Fruit fly (Drosophila melanogaster) whole organism, pupa: Measurements from ENCODE around the gene Orc5.

ENCODE experiments used
- CG10348 ChIP-seq: fragments of 200-800 bp; sonication (Bioruptor generic); IDR thresholded peaks from 2 replicates; pipeline ENCODE4 v1.3.6; 2022; ENCODE audit warnings: missing biosample characterization, missing genetic modification characterization
- CG12605 ChIP-seq: fragments of 200-800 bp; sonication (Bioruptor generic); IDR thresholded peaks from 2 replicates; pipeline ENCODE4 v1.3.6; 2022; ENCODE audit warnings: missing biosample characterization, missing genetic modification characterization
- CG13204 ChIP-seq: fragments of 200-800 bp; sonication (Bioruptor generic); optimal IDR thresholded peaks from 2 replicates; lab custom pipeline; 2018; ENCODE audit warnings: missing biosample characterization, mild to moderate bottlenecking, missing genetic modification characterization, moderate library complexity
- CG14655 ChIP-seq: fragments of 200-800 bp; sonication (Bioruptor generic); optimal IDR thresholded peaks from 3 replicates; lab custom pipeline; 2017; ENCODE audit warnings: mild to moderate bottlenecking, missing biosample characterization, missing genetic modification reagents, missing genetic modification characterization
- CG15710 ChIP-seq: fragments of 200-800 bp; sonication (Bioruptor generic); optimal IDR thresholded peaks from 2 replicates; lab custom pipeline; 2018; ENCODE audit warnings: missing biosample characterization, mild to moderate bottlenecking, missing genetic modification characterization, moderate library complexity
- CG17806 ChIP-seq: fragments of 200-800 bp; sonication (Bioruptor generic); optimal IDR thresholded peaks from 2 replicates; lab custom pipeline; 2018; ENCODE audit warnings: missing biosample characterization, mild to moderate bottlenecking, missing genetic modification characterization, moderate library complexity
- CG32121 ChIP-seq: fragments of 200-800 bp; sonication (Bioruptor generic); IDR thresholded peaks from 2 replicates; pipeline ENCODE4 v1.3.6; 2022; ENCODE audit warnings: missing biosample characterization, missing genetic modification characterization
- CG34367 ChIP-seq: fragments of 200-800 bp; sonication (Bioruptor generic); optimal IDR thresholded peaks from 2 replicates; lab custom pipeline; 2018; ENCODE audit warnings: missing biosample characterization, mild to moderate bottlenecking, missing genetic modification characterization
- CG4496 ChIP-seq: fragments of 200-800 bp; sonication (Bioruptor generic); IDR thresholded peaks from 3 replicates; pipeline ENCODE4 v1.3.6; 2022; ENCODE audit warnings: missing biosample characterization, missing genetic modification characterization
- CG8159 ChIP-seq: fragments of 200-800 bp; sonication (Bioruptor generic); optimal IDR thresholded peaks from 3 replicates; lab custom pipeline; 2018; ENCODE audit warnings: missing biosample characterization, mild to moderate bottlenecking, missing genetic modification characterization, moderate library complexity
- CG8301 ChIP-seq: fragments of 200-800 bp; sonication (Bioruptor generic); optimal IDR thresholded peaks from 2 replicates; lab custom pipeline; 2018; ENCODE audit warnings: missing biosample characterization, mild to moderate bottlenecking, missing genetic modification characterization
- CG9948 ChIP-seq: fragments of 200-800 bp; sonication (Bioruptor generic); optimal IDR thresholded peaks from 2 replicates; lab custom pipeline; 2018; ENCODE audit warnings: missing biosample characterization, mild to moderate bottlenecking, missing genetic modification characterization, moderate library complexity
- D1 ChIP-seq: fragments of 200-800 bp; sonication (Bioruptor generic); optimal IDR thresholded peaks from 2 replicates; lab custom pipeline; 2018; ENCODE audit warnings: missing biosample characterization, mild to moderate bottlenecking, missing genetic modification characterization, moderate library complexity
- EcR ChIP-seq: fragments of 200-800 bp; sonication (Bioruptor generic); optimal IDR thresholded peaks from 3 replicates; lab custom pipeline; 2019; ENCODE audit warnings: missing biosample characterization, missing genetic modification characterization, mild to moderate bottlenecking, moderate library complexity, missing genetic modification reagents
- Ets98B ChIP-seq: fragments of 200-800 bp; sonication (Bioruptor generic); IDR thresholded peaks from 2 replicates; pipeline ENCODE4 v1.3.6; 2022; ENCODE audit warnings: missing biosample characterization, missing genetic modification characterization
- Pif1A ChIP-seq: fragments of 200-800 bp; sonication (Bioruptor generic); optimal IDR thresholded peaks from 3 replicates; lab custom pipeline; 2016; ENCODE audit warnings: missing biosample characterization, missing genetic modification characterization
- Pif1B ChIP-seq: fragments of 200-800 bp; sonication (Bioruptor generic); optimal IDR thresholded peaks from 3 replicates; lab custom pipeline; 2016; ENCODE audit warnings: missing biosample characterization, missing genetic modification characterization
- Snoo ChIP-seq: fragments of 200-800 bp; sonication (Bioruptor generic); optimal IDR thresholded peaks from 3 replicates; lab custom pipeline; 2017; ENCODE audit warnings: missing biosample characterization, mild to moderate bottlenecking, missing genetic modification characterization, inconsistent platforms
- fd96Ca ChIP-seq: fragments of 200-800 bp; sonication (Bioruptor generic); IDR thresholded peaks from 3 replicates; pipeline ENCODE4 v1.3.6; 2022; ENCODE audit warnings: missing biosample characterization, missing genetic modification characterization
- gl ChIP-seq: fragments of 200-800 bp; sonication (Bioruptor generic); optimal IDR thresholded peaks from 2 replicates; lab custom pipeline; 2018; ENCODE audit warnings: missing biosample characterization, mild to moderate bottlenecking, missing genetic modification characterization
- rn ChIP-seq: fragments of 200-800 bp; sonication (Bioruptor generic); IDR thresholded peaks from 2 replicates; pipeline ENCODE4 v1.3.6; 2022; ENCODE audit warnings: missing biosample characterization, missing genetic modification characterization

The Orc5 gene

DNA sequence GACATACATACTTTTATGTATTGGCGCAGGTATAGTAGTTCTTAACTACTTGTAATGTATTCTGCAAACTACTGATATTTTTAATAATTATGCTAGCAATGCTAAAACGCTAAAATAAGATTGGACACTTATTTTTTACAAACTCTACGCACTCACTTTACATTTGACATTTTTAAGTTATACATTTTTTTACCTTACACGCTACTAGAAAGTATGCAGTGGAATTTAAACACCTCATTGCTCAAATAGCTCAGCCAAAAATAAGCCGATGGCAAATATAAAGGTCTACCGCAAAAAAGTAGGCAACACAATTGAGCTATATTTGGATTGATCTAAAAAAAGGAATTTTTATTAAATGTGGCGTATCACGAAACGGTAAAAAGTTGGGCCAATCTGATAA, 12.4 kb downstream of the Orc5 start:
- TF ChIP-seq CG4496 (GFP tag; lab: Robert Waterston, UW) (no peak; the same call in 2 of the 3 replicates), EcR (GFP tag; lab: Kevin White, UChicago) (no peak), CG34367 (no peak), D1 (peak; percentile 29)

- TF ChIP-seq CG4496 (GFP tag; lab: Robert Waterston, UW) (no peak), CG12605 (GFP tag; lab: Robert Waterston, UW) (no peak), CG8159 (tag; lab: Kevin White, UChicago) (no peak), CG9948 (tag; lab: Kevin White, UChicago) (no peak), gl (tag; lab: Kevin White, UChicago) (no peak), CG15710 (tag; lab: Kevin White, UChicago) (no peak), Snoo (tag; lab: Kevin White, UChicago) (no peak), CG32121 (no peak), CG10348 (no peak), Pif1A (no peak), fd96Ca (no peak), Pif1B (GFP tag; lab: Kevin White, UChicago) (no peak), EcR (GFP tag; lab: Kevin White, UChicago) (no peak), CG13204 (GFP tag; lab: Kevin White, UChicago) (no peak), CG17806 (tag; lab: Kevin White, UChicago) (no peak), Ets98B (no peak), CG8301 (tag; lab: Kevin White, UChicago) (no peak), CG34367 (no peak), D1 (no peak), rn (GFP tag; lab: Robert Waterston, UW) (no peak)
These were observed 12.9 kb downstream of the Orc5 start for dm6 chr2L:13842572-13842971.

DNA sequence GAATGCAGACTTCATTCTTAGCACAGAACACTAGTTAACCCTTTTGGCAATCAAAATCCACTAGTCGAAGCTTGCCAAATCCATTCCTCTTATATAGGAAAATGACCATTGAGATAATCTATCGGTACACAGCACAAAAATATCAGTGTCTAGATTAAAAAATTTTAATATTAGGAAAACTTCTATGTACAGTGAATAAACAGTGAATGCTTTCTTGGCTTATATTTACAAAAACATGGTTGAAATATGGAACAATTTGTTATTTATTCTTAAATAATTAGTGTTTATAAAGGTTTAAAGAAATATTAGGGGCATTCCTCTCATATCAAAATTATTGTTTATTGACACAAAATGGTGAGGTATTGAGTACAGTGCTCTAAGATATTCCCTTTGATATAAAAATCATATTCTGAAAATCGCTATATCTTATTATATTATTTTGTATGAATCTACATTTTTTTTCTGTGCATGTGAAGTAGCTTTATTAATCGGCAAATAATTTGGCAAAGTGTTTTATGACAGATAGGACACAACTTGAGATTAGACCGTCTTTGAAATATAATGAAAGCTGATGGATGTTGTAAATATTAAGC, 14.2 kb downstream of the Orc5 start, which contains the start of gene CG33306:
Gene CG33306 (minus strand): TSS at position 51 of the 593 bp plus-strand sequence.
- TF ChIP-seq CG14655 (GFP tag; lab: Kevin White, UChicago) (no peak), Pif1B (GFP tag; lab: Kevin White, UChicago) (no peak), CG17806 (tag; lab: Kevin White, UChicago) (no peak), CG32121 (no peak), CG15710 (tag; lab: Kevin White, UChicago) (no peak), CG4496 (GFP tag; lab: Robert Waterston, UW) (no peak)

DNA sequence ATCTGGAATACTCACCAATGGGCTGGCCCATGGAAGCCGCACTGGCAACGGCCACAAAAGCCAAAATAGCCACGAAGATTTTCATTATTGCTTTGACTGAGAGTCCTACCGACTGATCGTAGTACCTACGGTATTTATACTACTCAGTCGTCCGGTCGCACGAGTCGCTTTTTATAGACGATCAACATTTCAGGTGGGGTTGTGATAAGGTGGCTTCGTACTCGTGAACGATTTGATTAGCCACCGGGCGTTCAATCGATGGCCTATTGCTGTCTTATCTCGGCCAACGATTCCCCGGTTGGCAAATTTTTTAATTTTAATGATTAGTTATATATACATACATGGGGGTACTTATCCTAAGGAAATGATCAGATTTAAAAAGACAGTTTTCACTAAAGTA, 15.5 kb downstream of the Orc5 start, which contains the start of gene CG8997:
Gene CG8997 (minus strand): TSS at position 148 of the 400 bp plus-strand sequence.
- TF ChIP-seq D1 (no peak), CG8301 (tag; lab: Kevin White, UChicago) (no peak), CG32121 (no peak), gl (tag; lab: Kevin White, UChicago) (no peak), CG14655 (GFP tag; lab: Kevin White, UChicago) (no peak), fd96Ca (no peak), CG8159 (tag; lab: Kevin White, UChicago) (no peak), CG15710 (tag; lab: Kevin White, UChicago) (no peak), Ets98B (no peak), CG17806 (tag; lab: Kevin White, UChicago) (no peak), CG12605 (GFP tag; lab: Robert Waterston, UW) (no peak), CG34367 (no peak), CG9948 (tag; lab: Kevin White, UChicago) (no peak)

dm6 chr2L:13846239-13846802, 16.7 kb downstream of the Orc5 start, which contains the start of gene CG7916:
TSS of gene CG7916 (plus strand) at chr2L:13846752.
- TF ChIP-seq D1 (no peak), Ets98B (no peak), CG17806 (tag; lab: Kevin White, UChicago) (no peak), fd96Ca (no peak), CG10348 (no peak), EcR (GFP tag; lab: Kevin White, UChicago) (no peak), CG34367 (no peak), CG32121 (no peak), CG14655 (GFP tag; lab: Kevin White, UChicago) (no peak), CG8301 (tag; lab: Kevin White, UChicago) (no peak), Snoo (tag; lab: Kevin White, UChicago) (no peak), CG9948 (tag; lab: Kevin White, UChicago) (no peak), CG13204 (GFP tag; lab: Kevin White, UChicago) (no peak), CG8159 (tag; lab: Kevin White, UChicago) (no peak), Pif1A (no peak), rn (GFP tag; lab: Robert Waterston, UW) (no peak), Pif1B (GFP tag; lab: Kevin White, UChicago) (no peak), CG4496 (GFP tag; lab: Robert Waterston, UW) (no peak)

DNA sequence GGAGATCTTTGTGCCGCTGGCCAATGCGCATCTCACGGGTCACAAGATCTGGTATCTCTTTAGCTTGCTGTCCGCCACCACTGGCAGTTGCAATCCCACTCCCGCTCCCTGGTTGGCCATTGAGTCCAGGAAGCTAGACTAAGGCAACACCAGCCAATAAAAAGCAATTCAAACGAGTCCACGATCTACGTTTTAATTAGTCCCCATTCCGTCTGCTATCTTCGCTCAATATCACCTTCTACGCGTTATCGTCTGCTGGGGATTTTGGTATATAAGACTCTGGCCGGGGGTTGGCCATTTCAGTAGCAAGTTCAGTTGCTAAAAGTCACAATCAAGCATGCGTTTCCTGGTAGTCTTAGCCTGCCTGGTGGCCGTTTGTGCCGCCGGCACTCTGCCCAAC, 18.0 kb downstream of the Orc5 start, which contains the start of gene CG7953:
Gene CG7953 (plus strand): TSS at position 301 of the 400 bp plus-strand sequence.
- TF ChIP-seq CG32121 (no peak), Pif1A (no peak), Ets98B (no peak), CG8159 (tag; lab: Kevin White, UChicago) (no peak), CG15710 (tag; lab: Kevin White, UChicago) (no peak), CG12605 (GFP tag; lab: Robert Waterston, UW) (no peak), CG17806 (tag; lab: Kevin White, UChicago) (no peak), CG14655 (GFP tag; lab: Kevin White, UChicago) (no peak), Pif1B (GFP tag; lab: Kevin White, UChicago) (no peak), CG8301 (tag; lab: Kevin White, UChicago) (no peak), D1 (no peak), fd96Ca (no peak), CG10348 (no peak), CG34367 (no peak), Snoo (tag; lab: Kevin White, UChicago) (no peak), CG9948 (tag; lab: Kevin White, UChicago) (no peak), EcR (GFP tag; lab: Kevin White, UChicago) (no peak), CG4496 (GFP tag; lab: Robert Waterston, UW) (no peak), rn (GFP tag; lab: Robert Waterston, UW) (no peak), gl (tag; lab: Kevin White, UChicago) (no peak)
